Worm (Caenorhabditis elegans) whole organism, L3 larva: ENCODE results near the gene nrde-4.
A peak's percentile ranks its signal among the peaks of the same experiment; 100 is the strongest.
"Not testable (repeated sequence)": the region's sequence is repeated elsewhere in the genome, so short reads cannot be mapped to it uniquely, and the experiment has no call there.

ENCODE experiments used
- R02D3.7 ChIP-seq: fragments of 150-350 bp; optimal IDR thresholded peaks from 2 replicates; lab custom pipeline; 2014; ENCODE audit warnings: missing biosample characterization, missing genetic modification characterization
- ZK546.5 ChIP-seq: sonication (generic microtip); optimal IDR thresholded peaks from 2 replicates; lab custom pipeline; 2017; ENCODE audit warnings: missing biosample characterization, missing genetic modification characterization
- ama-1 ChIP-seq: fragments of 150-350 bp; optimal IDR thresholded peaks from 2 replicates; lab custom pipeline; 2018
- ceh-16 ChIP-seq: sonication (generic microtip); optimal IDR thresholded peaks from 2 replicates; lab custom pipeline; 2017; ENCODE audit warnings: missing biosample characterization, missing genetic modification characterization
- ceh-28 ChIP-seq: fragments of 150-350 bp; optimal IDR thresholded peaks from 2 replicates; lab custom pipeline; 2014; ENCODE audit warnings: missing biosample characterization, missing genetic modification reagents, missing genetic modification characterization
- ceh-82 ChIP-seq: fragments of 150-350 bp; optimal IDR thresholded peaks from 2 replicates; lab custom pipeline; 2014; ENCODE audit warnings: missing biosample characterization, missing genetic modification characterization
- ceh-9 ChIP-seq: sonication (generic microtip); optimal IDR thresholded peaks from 2 replicates; lab custom pipeline; 2018; ENCODE audit warnings: missing biosample characterization, missing genetic modification characterization
- daf-12 ChIP-seq: fragments of 150-350 bp; optimal IDR thresholded peaks from 2 replicates; lab custom pipeline; 2014; ENCODE audit warnings: missing biosample characterization, missing genetic modification reagents, missing genetic modification characterization
- egl-27 ChIP-seq: sonication (generic microtip); optimal IDR thresholded peaks from 4 replicates; lab custom pipeline; 2017; ENCODE audit warnings: missing biosample characterization, missing genetic modification reagents, missing genetic modification characterization
- egl-5 ChIP-seq: fragments of 150-350 bp; optimal IDR thresholded peaks from 2 replicates; lab custom pipeline; 2017; ENCODE audit warnings: missing biosample characterization, missing genetic modification reagents, missing genetic modification characterization, inconsistent platforms
- elt-1 ChIP-seq: fragments of 150-350 bp; optimal IDR thresholded peaks from 2 replicates; lab custom pipeline; 2014; ENCODE audit warnings: missing biosample characterization, missing genetic modification characterization
- elt-2 ChIP-seq: sonication (generic microtip); optimal IDR thresholded peaks from 2 replicates; lab custom pipeline; 2016; ENCODE audit warnings: missing genetic modification reagents, mild to moderate bottlenecking, missing genetic modification characterization, missing compliant biosample characterization
- elt-3 ChIP-seq, 3 experiments: fragments of 150-350 bp in 1 of 3; sonication (generic microtip) in 2 of 3; optimal IDR thresholded peaks; 2 replicates in 2 of 3; 4 replicates in 1 of 3; lab custom pipeline; 2014 to 2017; ENCODE audit warnings: missing biosample characterization in 3 of 3, missing genetic modification characterization in 3 of 3
- eor-1 ChIP-seq, 2 experiments: fragments of 150-350 bp; optimal IDR thresholded peaks; 2 replicates each; lab custom pipeline; 2014 to 2018; ENCODE audit warnings: missing biosample characterization in 2 of 2, missing genetic modification characterization in 2 of 2
- fkh-10 ChIP-seq: sonication (generic microtip); optimal IDR thresholded peaks from 2 replicates; lab custom pipeline; 2017; ENCODE audit warnings: missing biosample characterization, missing genetic modification reagents, missing genetic modification characterization
- fkh-2 ChIP-seq: fragments of 150-350 bp; optimal IDR thresholded peaks from 2 replicates; lab custom pipeline; 2014; ENCODE audit warnings: missing biosample characterization, missing genetic modification reagents, missing genetic modification characterization
- fos-1 ChIP-seq: fragments of 150-350 bp; optimal IDR thresholded peaks from 2 replicates; lab custom pipeline; 2014; ENCODE audit warnings: missing biosample characterization, missing genetic modification characterization
- hmg-11 ChIP-seq: sonication (generic microtip); optimal IDR thresholded peaks from 2 replicates; lab custom pipeline; 2016; ENCODE audit warnings: missing genetic modification characterization, missing compliant biosample characterization
- lin-15B ChIP-seq: fragments of 150-350 bp; optimal IDR thresholded peaks from 2 replicates; lab custom pipeline; 2014; ENCODE audit warnings: missing biosample characterization, missing genetic modification characterization
- lin-39 ChIP-seq: fragments of 150-350 bp; optimal IDR thresholded peaks from 2 replicates; lab custom pipeline; 2018; ENCODE audit warnings: missing biosample characterization, missing genetic modification reagents, missing genetic modification characterization
- lsy-12 ChIP-seq: sonication (generic microtip); optimal IDR thresholded peaks from 2 replicates; lab custom pipeline; 2016; ENCODE audit warnings: mild to moderate bottlenecking, missing genetic modification characterization, missing compliant biosample characterization
- mdl-1 ChIP-seq: fragments of 150-350 bp; optimal IDR thresholded peaks from 2 replicates; lab custom pipeline; 2014; ENCODE audit warnings: missing biosample characterization, missing genetic modification characterization
- mml-1 ChIP-seq: fragments of 150-350 bp; sonication (generic microtip); optimal IDR thresholded peaks from 3 replicates; lab custom pipeline; 2014; ENCODE audit warnings: missing biosample characterization, missing genetic modification characterization
- nfya-1 ChIP-seq: sonication (generic microtip); optimal IDR thresholded peaks from 2 replicates; lab custom pipeline; 2017; ENCODE audit warnings: missing genetic modification characterization, mild to moderate bottlenecking, missing compliant biosample characterization, antibody characterized with exemption, moderate library complexity; ENCODE audit not compliant: insufficient read depth
- nhr-11 ChIP-seq: fragments of 150-350 bp; optimal IDR thresholded peaks from 2 replicates; lab custom pipeline; 2014; ENCODE audit warnings: missing biosample characterization, missing genetic modification characterization
- nhr-12 ChIP-seq: fragments of 150-350 bp; optimal IDR thresholded peaks from 2 replicates; lab custom pipeline; 2014; ENCODE audit warnings: missing biosample characterization, missing genetic modification characterization
- nhr-23 ChIP-seq: fragments of 150-350 bp; optimal IDR thresholded peaks from 2 replicates; lab custom pipeline; 2014; ENCODE audit warnings: missing biosample characterization, missing genetic modification reagents, missing genetic modification characterization
- nhr-237 ChIP-seq: fragments of 150-350 bp; optimal IDR thresholded peaks from 2 replicates; lab custom pipeline; 2014; ENCODE audit warnings: missing biosample characterization, missing genetic modification characterization
- nhr-25 ChIP-seq: sonication (generic microtip); optimal IDR thresholded peaks from 2 replicates; lab custom pipeline; 2017; ENCODE audit warnings: missing biosample characterization, missing genetic modification characterization
- nhr-28 ChIP-seq: fragments of 150-350 bp; optimal IDR thresholded peaks from 2 replicates; lab custom pipeline; 2014; ENCODE audit warnings: missing biosample characterization, missing genetic modification characterization
- nhr-43 ChIP-seq: sonication (generic microtip); optimal IDR thresholded peaks from 2 replicates; lab custom pipeline; 2016; ENCODE audit warnings: mild to moderate bottlenecking, missing genetic modification characterization, missing compliant biosample characterization; ENCODE audit not compliant: poor library complexity, severe bottlenecking
- nhr-67 ChIP-seq: fragments of 150-350 bp; optimal IDR thresholded peaks from 2 replicates; lab custom pipeline; 2014; ENCODE audit warnings: missing biosample characterization, missing genetic modification characterization
- nhr-76 ChIP-seq: fragments of 150-350 bp; sonication (generic microtip); optimal IDR thresholded peaks from 5 replicates; lab custom pipeline; 2014; ENCODE audit warnings: missing biosample characterization, missing genetic modification characterization
- nhr-77 ChIP-seq: fragments of 150-350 bp; optimal IDR thresholded peaks from 2 replicates; lab custom pipeline; 2014; ENCODE audit warnings: missing biosample characterization, missing genetic modification characterization
- pha-4 ChIP-seq: fragments of 150-350 bp; optimal IDR thresholded peaks from 2 replicates; lab custom pipeline; 2014; ENCODE audit warnings: missing biosample characterization, missing genetic modification reagents, missing genetic modification characterization
- sea-2 ChIP-seq: fragments of 150-350 bp; sonication (generic microtip); optimal IDR thresholded peaks from 4 replicates; lab custom pipeline; 2014; ENCODE audit warnings: missing biosample characterization, missing genetic modification reagents, missing genetic modification characterization
- skn-1 ChIP-seq: fragments of 150-350 bp; optimal IDR thresholded peaks from 2 replicates; lab custom pipeline; 2014; ENCODE audit warnings: missing biosample characterization, missing genetic modification characterization
- snpc-4 ChIP-seq: fragments of 150-350 bp; optimal IDR thresholded peaks from 2 replicates; lab custom pipeline; 2014; ENCODE audit warnings: missing biosample characterization, missing genetic modification characterization
- tbx-2 ChIP-seq: sonication (generic microtip); optimal IDR thresholded peaks from 2 replicates; lab custom pipeline; 2016; ENCODE audit warnings: mild to moderate bottlenecking, missing genetic modification characterization, missing compliant biosample characterization
- unc-62 ChIP-seq: fragments of 150-350 bp; sonication (generic microtip); optimal IDR thresholded peaks from 4 replicates; lab custom pipeline; 2014; ENCODE audit warnings: missing biosample characterization, missing genetic modification reagents, missing genetic modification characterization
- zag-1 ChIP-seq: fragments of 150-350 bp; optimal IDR thresholded peaks from 2 replicates; lab custom pipeline; 2014; ENCODE audit warnings: missing biosample characterization, missing genetic modification characterization
- ztf-11 ChIP-seq: fragments of 150-350 bp; optimal IDR thresholded peaks from 2 replicates; lab custom pipeline; 2014; ENCODE audit warnings: missing biosample characterization, missing genetic modification characterization
- ztf-4 ChIP-seq: fragments of 150-350 bp; optimal IDR thresholded peaks from 2 replicates; lab custom pipeline; 2014; ENCODE audit warnings: missing biosample characterization, missing genetic modification characterization

nrde-4 gene

DNA sequence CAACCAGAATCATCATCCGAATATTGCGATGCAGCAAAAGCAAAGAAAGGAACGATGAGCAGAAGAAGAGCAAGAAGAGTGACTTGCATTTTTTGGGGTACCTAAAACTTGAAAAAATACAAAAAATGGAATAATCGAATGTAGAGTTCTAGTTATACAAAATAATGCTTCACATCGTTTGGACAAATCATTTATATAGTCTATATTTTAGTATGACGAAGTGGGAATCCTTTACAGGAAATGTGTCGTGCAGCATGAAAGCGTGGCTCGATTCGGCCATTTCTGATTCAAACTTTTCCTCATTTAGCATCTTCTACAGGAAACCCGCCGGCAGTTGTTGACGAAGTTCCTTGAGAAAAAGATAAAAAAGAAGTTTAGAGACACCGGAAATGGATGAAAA is 11.1 kb downstream of the nrde-4 start, which contains the start of gene nlp-20:
TSS of gene nlp-20 (minus strand) at position 101 of the 400 bp plus-strand sequence.
- no peak for TF ChIP-seq nhr-43 (tag; lab: Kevin White, UChicago)
- TF ChIP-seq, all 47 proteins: peak for 0

- TF ChIP-seq elt-3 (tag; optimal IDR thresholded peaks at IDR 0.05; lab: Kevin White, UChicago) (no peak), elt-2 (tag; lab: Kevin White, UChicago) (no peak), nhr-25 (tag; lab: Kevin White, UChicago) (no peak), unc-62 (no peak), nhr-11 (tag; lab: Kevin White, UChicago) (no peak), mml-1 (tag; lab: Kevin White, UChicago) (no peak), nhr-12 (no peak), eor-1 (tag; optimal IDR thresholded peaks at IDR 0.05; lab: Kevin White, UChicago) (no peak), hmg-11 (tag; lab: Kevin White, UChicago) (no peak), nhr-28 (tag; lab: Kevin White, UChicago) (no peak), tbx-2 (tag; lab: Kevin White, UChicago) (no peak), skn-1 (tag; lab: Kevin White, UChicago) (no peak), egl-27 (no peak), nhr-67 (tag; lab: Kevin White, UChicago) (no peak), ZK546.5 (tag; lab: Kevin White, UChicago) (no peak), zag-1 (no peak)
Observed at ce11 chrIV:7641758-7642157, 12.3 kb downstream of the nrde-4 start, which contains the start of gene nep-16. Gene nep-16 (minus strand): TSS chrIV:7641858.

ce11 chrIV:7634578-7634977 is 19.5 kb downstream of the nrde-4 start, which contains the start of gene warf-1:
Gene warf-1 (plus strand): TSS chrIV:7634786.
- TF ChIP-seq ceh-28; pha-4 (tag; lab: Kevin White, UChicago); fos-1: not testable (repeated sequence)

- TF ChIP-seq ama-1 (no peak), fkh-2 (tag; lab: Kevin White, UChicago) (no peak), ceh-28 (no peak), nhr-23 (no peak), nhr-25 (tag; lab: Kevin White, UChicago) (no peak), ceh-82 (tag; lab: Kevin White, UChicago) (no peak), nhr-43 (tag; lab: Kevin White, UChicago) (no peak), egl-5 (tag; lab: Kevin White, UChicago) (no peak), lsy-12 (no peak)
Observed at ce11 chrIV:7633020-7633419, 21.0 kb downstream of the nrde-4 start, which contains the start of gene plp-1. Gene plp-1 (plus strand): TSS chrIV:7633360.

DNA sequence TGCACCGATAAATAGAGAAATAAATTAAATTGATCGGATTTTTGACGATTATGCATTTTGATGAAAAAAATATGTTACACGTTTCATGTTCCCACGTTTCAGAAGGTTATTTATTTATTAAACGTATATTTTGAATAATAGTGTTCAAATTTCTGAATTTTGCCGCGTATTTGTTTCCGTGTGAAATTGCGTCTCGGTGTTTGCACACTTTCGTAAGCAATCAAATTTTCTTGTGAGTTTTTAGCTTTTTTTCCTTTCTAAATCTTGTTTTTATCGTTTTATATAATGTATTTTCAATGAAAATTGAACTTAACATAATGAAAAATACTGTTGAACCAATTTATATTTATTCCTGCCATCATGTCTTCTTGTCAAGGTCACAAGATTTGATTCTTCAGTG is 21.5 kb downstream of the nrde-4 start, which contains the start of gene F45E4.6:
TSS of gene F45E4.6 (minus strand) at position 14 of the 400 bp plus-strand sequence.
- TF ChIP-seq lin-39 (tag; lab: Kevin White, UChicago) (no peak), zag-1 (no peak), lsy-12 (no peak), ztf-4 (tag; lab: Kevin White, UChicago) (no peak), ztf-11 (tag; lab: Kevin White, UChicago) (no peak), elt-1 (no peak), ceh-9 (tag; lab: Kevin White, UChicago) (no peak), elt-3 (tag; optimal IDR thresholded peaks at IDR 0.05; lab: Kevin White, UChicago) (no peak), fkh-10 (GFP tag; lab: Kevin White, UChicago) (no peak), snpc-4 (peak; percentile 35), nhr-76 (tag; lab: Kevin White, UChicago) (no peak), eor-1 (tag; optimal IDR thresholded peaks at IDR 0.05; lab: Kevin White, UChicago) (no peak), elt-2 (tag; lab: Kevin White, UChicago) (no peak), nhr-25 (tag; lab: Kevin White, UChicago) (no peak), daf-12 (tag; lab: Kevin White, UChicago) (no peak), nfya-1 (peak; percentile 39), mdl-1 (no peak), unc-62 (no peak), mml-1 (tag; lab: Kevin White, UChicago) (no peak), skn-1 (tag; lab: Kevin White, UChicago) (no peak), ceh-82 (tag; lab: Kevin White, UChicago) (no peak), nhr-237 (tag; lab: Kevin White, UChicago) (no peak), nhr-77 (tag; lab: Kevin White, UChicago) (no peak), lin-15B (peak; percentile 20), nhr-67 (tag; lab: Kevin White, UChicago) (no peak), ceh-28 (no peak), sea-2 (GFP tag; lab: Kevin White, UChicago) (no peak), nhr-28 (tag; lab: Kevin White, UChicago) (no peak), egl-27 (no peak), nhr-12 (no peak), pha-4 (tag; lab: Kevin White, UChicago) (peak; percentile 76), hmg-11 (tag; lab: Kevin White, UChicago) (no peak), egl-5 (tag; lab: Kevin White, UChicago) (no peak), nhr-23 (peak; percentile 2), nhr-11 (tag; lab: Kevin White, UChicago) (no peak), R02D3.7 (tag; lab: Kevin White, UChicago) (no peak), ceh-16 (tag; lab: Kevin White, UChicago) (no peak)
